Worm (Caenorhabditis elegans): ENCODE results near the gene rcan-1.

rcan-1 gene

ce11 chrIII:5721888-5722287, 38.0 kb upstream of the rcan-1 start (continued):
- TF ChIP-seq nhr-20 (tag; optimal IDR thresholded peaks at IDR 0.05) = peak; percentile 85
- TF ChIP-seq fkh-4 (tag; optimal IDR thresholded peaks at IDR 0.05; ENCODE audit: borderline replicate concordance) = peak; percentile 93

- TF ChIP-seq pag-3 (tag; optimal IDR thresholded peaks at IDR 0.05; ENCODE audit: borderline replicate concordance, insufficient read depth) (no peak), ets-5 (GFP tag; IDR thresholded peaks at IDR 0.05) (no peak), fkh-8 (tag; optimal IDR thresholded peaks at IDR 0.05) (no peak), efl-1 (optimal IDR thresholded peaks at IDR 0.05) (no peak), efl-1 (GFP tag; optimal IDR thresholded peaks at IDR 0.05 in 1 of 2) (no peak), blmp-1 (tag; optimal IDR thresholded peaks at IDR 0.05) (peak; percentile 21)
Measured at ce11 chrIII:5721488-5721887, 37.6 kb upstream of the rcan-1 start.

- peak; percentile 53 for TF ChIP-seq nhr-85 (tag)
- no peak for TF ChIP-seq elt-2 (tag; optimal IDR thresholded peaks at IDR 0.05)
- TF ChIP-seq ztf-11 (tag; optimal IDR thresholded peaks at IDR 0.05) = peak in 1 of 2 experiments; percentile 27
- no peak for TF ChIP-seq unc-130 (tag; optimal IDR thresholded peaks at IDR 0.05)
- peak; percentile 54 for TF ChIP-seq lin-14 (GFP tag; optimal IDR thresholded peaks at IDR 0.05)
- TF ChIP-seq xbp-1 (tag; optimal IDR thresholded peaks at IDR 0.05) = no peak
- TF ChIP-seq fos-1 (tag; optimal IDR thresholded peaks at IDR 0.05) = no peak
- no peak for TF ChIP-seq swsn-7 (tag; optimal IDR thresholded peaks at IDR 0.05)
- no peak for TF ChIP-seq efl-1 (optimal IDR thresholded peaks at IDR 0.05)
- peak in 1 of 2 experiments; percentile 60 for TF ChIP-seq efl-1 (GFP tag; optimal IDR thresholded peaks at IDR 0.05 in 1 of 2)
- no peak for TF ChIP-seq zip-4 (GFP tag; optimal IDR thresholded peaks at IDR 0.05)
Measured at ce11 chrIII:5720266-5721019, 36.5 kb upstream of the rcan-1 start.

- peak; percentile 76 to 81 for TF ChIP-seq lin-35 (GFP tag; optimal IDR thresholded peaks at IDR 0.05)
- no peak for TF ChIP-seq nhr-76 (tag; optimal IDR thresholded peaks at IDR 0.05)
- TF ChIP-seq dsc-1 (tag; optimal IDR thresholded peaks at IDR 0.05) = no peak
- no peak for TF ChIP-seq elt-3 (tag; optimal IDR thresholded peaks at IDR 0.05)
- peak; percentile 75 to 98 for TF ChIP-seq efl-1 (optimal IDR thresholded peaks at IDR 0.05)
- peak; percentile 72 to 96 for TF ChIP-seq efl-1 (GFP tag; optimal IDR thresholded peaks at IDR 0.05 in 1 of 2)
- TF ChIP-seq nhr-84 (tag; optimal IDR thresholded peaks at IDR 0.05) = no peak
- TF ChIP-seq lin-14 (GFP tag; optimal IDR thresholded peaks at IDR 0.05) = no peak
- no peak for TF ChIP-seq fkh-8 (tag; optimal IDR thresholded peaks at IDR 0.05)
- no peak for TF ChIP-seq mab-9 (GFP tag; IDR thresholded peaks at IDR 0.05)
- no peak for TF ChIP-seq F16B12.6 (tag; optimal IDR thresholded peaks at IDR 0.05)
- TF ChIP-seq nhr-19 (GFP tag; conservative IDR thresholded peaks at IDR 0.05) = no peak
- no peak for TF ChIP-seq irx-1 (tag; optimal IDR thresholded peaks at IDR 0.05)
- peak; percentile 46 to 80 (median 71) for TF ChIP-seq dpl-1 (GFP tag; optimal IDR thresholded peaks at IDR 0.05)
- no peak for TF ChIP-seq fos-1 (tag; optimal IDR thresholded peaks at IDR 0.05)
- TF ChIP-seq C04F5.9 (tag; optimal IDR thresholded peaks at IDR 0.05) = no peak
- TF ChIP-seq lsy-2 (tag; optimal IDR thresholded peaks at IDR 0.05) = peak in 1 of 2 experiments; percentile 4
- no peak for TF ChIP-seq swsn-7 (tag; optimal IDR thresholded peaks at IDR 0.05)
- TF ChIP-seq hlh-4 (tag; optimal IDR thresholded peaks at IDR 0.05) = no peak
Measured at ce11 chrIII:5719832-5720194, 35.9 kb upstream of the rcan-1 start.

- no peak for TF ChIP-seq nhr-237 (tag; optimal IDR thresholded peaks at IDR 0.05)
- TF ChIP-seq nhr-85 (tag) = peak; percentile 70
- peak; percentile 24 for TF ChIP-seq lin-14 (GFP tag; optimal IDR thresholded peaks at IDR 0.05)
- TF ChIP-seq blmp-1 (tag; optimal IDR thresholded peaks at IDR 0.05) = peak; percentile 6
Measured at ce11 chrIII:5719105-5719831, 35.4 kb upstream of the rcan-1 start.

All from whole organism, L1 larva.